Fruit fly (Drosophila melanogaster): ENCODE measurements around the gene CG8611.

DNA sequence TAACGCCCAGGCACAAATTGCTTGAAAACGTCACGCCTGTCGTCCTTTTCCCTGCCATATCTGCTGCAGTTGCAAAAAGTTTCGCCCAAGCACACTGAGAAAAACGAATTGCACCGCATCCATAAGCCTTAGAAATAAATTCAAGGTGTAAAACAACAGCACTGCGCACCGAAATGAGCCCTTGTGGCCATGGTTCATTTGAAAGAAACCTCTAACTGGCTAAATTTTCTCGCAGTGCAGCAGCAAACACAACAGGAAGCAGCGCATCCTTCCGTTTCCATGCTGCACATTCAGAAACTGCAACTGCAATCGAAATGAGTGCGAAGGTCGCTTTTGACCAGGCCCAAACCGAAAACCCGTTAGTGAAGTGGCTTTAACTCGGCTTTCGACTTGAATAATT is 2.4 kb upstream of the CG8611 start:
- TF ChIP-seq spab (GFP tag; optimal IDR thresholded peaks at IDR 0.05) (no peak), dsx (GFP tag; optimal IDR thresholded peaks at IDR 0.05; ENCODE audit: poor library complexity, severe bottlenecking) (no peak)

All from whole organism, prepupa.